Fruit fly (Drosophila melanogaster) whole organism, embryonic: ENCODE measurements around the gene Pex10.
A peak's percentile ranks its signal among the peaks of the same experiment; 100 is the strongest.

Experiments
- Atf3 ChIP-seq: fragments of 200-800 bp; sonication (Bioruptor generic); optimal IDR thresholded peaks from 3 replicates; lab custom pipeline; 2016; ENCODE audit warnings: missing biosample characterization, missing genetic modification characterization
- CG10209 ChIP-seq: fragments of 200-800 bp; sonication (Bioruptor generic); optimal IDR thresholded peaks from 3 replicates; lab custom pipeline; 2017; ENCODE audit warnings: missing biosample characterization, mild to moderate bottlenecking, missing genetic modification characterization, missing genetic modification reagents
- CG10431 ChIP-seq: fragments of 200-800 bp; sonication (Bioruptor generic); optimal IDR thresholded peaks from 3 replicates; lab custom pipeline; 2018; ENCODE audit warnings: missing biosample characterization, mild to moderate bottlenecking, missing genetic modification characterization
- CG12071 ChIP-seq: fragments of 200-800 bp; sonication (Bioruptor generic); optimal IDR thresholded peaks from 3 replicates; lab custom pipeline; 2018; ENCODE audit warnings: missing biosample characterization, mild to moderate bottlenecking, missing genetic modification characterization
- CG12299 ChIP-seq: fragments of 200-800 bp; sonication (Bioruptor generic); optimal IDR thresholded peaks from 2 replicates; lab custom pipeline; 2018; ENCODE audit warnings: missing biosample characterization, mild to moderate bottlenecking, missing genetic modification characterization
- CG13624 ChIP-seq: fragments of 200-800 bp; sonication (Bioruptor generic); optimal IDR thresholded peaks from 2 replicates; lab custom pipeline; 2016; ENCODE audit warnings: missing biosample characterization, missing genetic modification characterization
- CG14710 ChIP-seq: fragments of 200-800 bp; sonication (Bioruptor generic); optimal IDR thresholded peaks from 3 replicates; lab custom pipeline; 2019; ENCODE audit warnings: missing biosample characterization, mild to moderate bottlenecking, missing genetic modification characterization, moderate library complexity
- CG15011 ChIP-seq: fragments of 200-800 bp; sonication (Bioruptor generic); optimal IDR thresholded peaks from 3 replicates; lab custom pipeline; 2018; ENCODE audit warnings: missing biosample characterization, mild to moderate bottlenecking, missing genetic modification characterization
- CG2116 ChIP-seq: fragments of 200-800 bp; sonication (Bioruptor generic); optimal IDR thresholded peaks from 3 replicates; lab custom pipeline; 2018; ENCODE audit warnings: missing biosample characterization, mild to moderate bottlenecking, missing genetic modification characterization
- CG31224 ChIP-seq: fragments of 200-800 bp; sonication (Bioruptor generic); IDR thresholded peaks from 2 replicates; pipeline ENCODE4 v1.3.6; 2022; ENCODE audit warnings: missing biosample characterization, missing genetic modification characterization
- CG4328 ChIP-seq: fragments of 200-800 bp; sonication (Bioruptor generic); optimal IDR thresholded peaks from 3 replicates; lab custom pipeline; 2017; ENCODE audit warnings: missing biosample characterization, missing genetic modification reagents, missing genetic modification characterization
- CG4424 ChIP-seq: fragments of 200-800 bp; sonication (Bioruptor generic); optimal IDR thresholded peaks from 3 replicates; lab custom pipeline; 2016; ENCODE audit warnings: missing biosample characterization, missing genetic modification characterization
- CG4730 ChIP-seq: fragments of 200-800 bp; sonication (Bioruptor generic); IDR thresholded peaks from 2 replicates; pipeline ENCODE4 v1.3.6; 2022; ENCODE audit warnings: missing biosample characterization, missing genetic modification characterization
- CG6254 ChIP-seq: fragments of 200-800 bp; sonication (Bioruptor generic); optimal IDR thresholded peaks from 3 replicates; lab custom pipeline; 2017; ENCODE audit warnings: mild to moderate bottlenecking, missing biosample characterization, missing genetic modification reagents, missing genetic modification characterization
- CG6272 ChIP-seq: fragments of 200-800 bp; sonication (Bioruptor generic); IDR thresholded peaks from 2 replicates; pipeline ENCODE4 v1.3.6; 2022; ENCODE audit warnings: missing biosample characterization, missing genetic modification characterization
- CG6765 ChIP-seq: fragments of 200-800 bp; sonication (Bioruptor generic); optimal IDR thresholded peaks from 3 replicates; lab custom pipeline; 2017; ENCODE audit warnings: missing biosample characterization, mild to moderate bottlenecking, missing genetic modification characterization
- CG6813 ChIP-seq: fragments of 200-800 bp; sonication (Bioruptor generic); optimal IDR thresholded peaks from 2 replicates; lab custom pipeline; 2017; ENCODE audit warnings: missing biosample characterization, missing genetic modification characterization, mild to moderate bottlenecking, moderate library complexity, missing genetic modification reagents
- CG7745 ChIP-seq: fragments of 200-800 bp; sonication (Bioruptor generic); optimal IDR thresholded peaks from 2 replicates; lab custom pipeline; 2018; ENCODE audit warnings: missing biosample characterization, mild to moderate bottlenecking, missing genetic modification characterization, moderate library complexity
- CG8089 ChIP-seq: fragments of 200-800 bp; sonication (Bioruptor generic); optimal IDR thresholded peaks from 3 replicates; lab custom pipeline; 2016; ENCODE audit warnings: missing biosample characterization, missing genetic modification characterization
- CG8359 ChIP-seq: fragments of 200-800 bp; sonication (Bioruptor generic); optimal IDR thresholded peaks from 2 replicates; lab custom pipeline; 2017; ENCODE audit warnings: missing biosample characterization, mild to moderate bottlenecking, missing genetic modification characterization, borderline replicate concordance
- CG9437 ChIP-seq: fragments of 200-800 bp; sonication (Bioruptor generic); optimal IDR thresholded peaks from 2 replicates; lab custom pipeline; 2018; ENCODE audit warnings: missing biosample characterization, mild to moderate bottlenecking, missing genetic modification characterization
- CG9727 ChIP-seq: fragments of 200-800 bp; sonication (Bioruptor generic); optimal IDR thresholded peaks from 3 replicates; lab custom pipeline; 2017; ENCODE audit warnings: missing biosample characterization, mild to moderate bottlenecking, missing genetic modification characterization
- CTCF ChIP-seq: fragments of 200-800 bp; sonication (Bioruptor generic); optimal IDR thresholded peaks from 2 replicates; lab custom pipeline; 2017; ENCODE audit warnings: missing biosample characterization, mild to moderate bottlenecking, missing genetic modification characterization, moderate library complexity
- Dad ChIP-seq: fragments of 200-800 bp; sonication (Bioruptor generic); optimal IDR thresholded peaks from 3 replicates; lab custom pipeline; 2016; ENCODE audit warnings: missing biosample characterization, missing genetic modification characterization
- Dek ChIP-seq: fragments of 200-800 bp; sonication (Bioruptor generic); optimal IDR thresholded peaks from 3 replicates; lab custom pipeline; 2019; ENCODE audit warnings: missing biosample characterization, mild to moderate bottlenecking, missing genetic modification characterization, moderate library complexity
- Gug ChIP-seq: fragments of 200-800 bp; sonication (Bioruptor generic); IDR thresholded peaks from 4 replicates; pipeline ENCODE4 v1.3.6; 2022; ENCODE audit warnings: missing biosample characterization, missing genetic modification characterization
- H15 ChIP-seq: fragments of 200-800 bp; sonication (Bioruptor generic); IDR thresholded peaks from 3 replicates; pipeline ENCODE4 v1.3.6; 2022; ENCODE audit warnings: missing biosample characterization, missing genetic modification characterization
- Hr78 ChIP-seq, 2 experiments: fragments of 200-800 bp in 1 of 2; fragments of >200 bp in 1 of 2; sonication (Bioruptor generic) in 1 of 2; optimal IDR thresholded peaks; 2 replicates each; lab custom pipeline; 2017 to 2019; ENCODE audit warnings: missing biosample characterization in 2 of 2, missing genetic modification characterization in 2 of 2, mild to moderate bottlenecking in 1 of 2, moderate library complexity in 1 of 2
- Jarid2 ChIP-seq: fragments of 200-800 bp; sonication (Bioruptor generic); optimal IDR thresholded peaks from 3 replicates; lab custom pipeline; 2017; ENCODE audit warnings: mild to moderate bottlenecking, missing biosample characterization, missing genetic modification reagents, missing genetic modification characterization
- Lim3 ChIP-seq: fragments of 200-800 bp; sonication (Bioruptor generic); IDR thresholded peaks from 2 replicates; pipeline ENCODE4 v1.3.6; 2022; ENCODE audit warnings: missing biosample characterization, missing genetic modification characterization
- Rfx ChIP-seq: fragments of 200-800 bp; sonication (Bioruptor generic); IDR thresholded peaks from 2 replicates; pipeline ENCODE4 v1.3.6; 2022; ENCODE audit warnings: missing biosample characterization, missing genetic modification characterization
- Scr ChIP-seq: fragments of 200-800 bp; sonication (Bioruptor generic); IDR thresholded peaks from 2 replicates; pipeline ENCODE4 v1.3.6; 2022; ENCODE audit warnings: missing biosample characterization, missing genetic modification characterization; ENCODE audit not compliant: partially characterized antibody
- ap ChIP-seq: fragments of 200-800 bp; sonication (Bioruptor generic); IDR thresholded peaks from 2 replicates; pipeline ENCODE4 v1.3.6; 2022; ENCODE audit warnings: missing biosample characterization, missing genetic modification characterization
- ara ChIP-seq: fragments of 200-800 bp; sonication (Bioruptor generic); IDR thresholded peaks from 2 replicates; pipeline ENCODE4 v1.3.6; 2022; ENCODE audit warnings: missing biosample characterization, missing genetic modification characterization
- crp ChIP-seq, 2 experiments: fragments of 200-800 bp; sonication (Bioruptor generic); optimal IDR thresholded peaks; 2 replicates in 1 of 2; 3 replicates in 1 of 2; lab custom pipeline; 2017; ENCODE audit warnings: missing biosample characterization in 2 of 2, missing genetic modification characterization in 2 of 2, mild to moderate bottlenecking in 1 of 2, moderate library complexity in 1 of 2
- exex ChIP-seq: fragments of 200-800 bp; sonication (Bioruptor generic); optimal IDR thresholded peaks from 4 replicates; lab custom pipeline; 2018; ENCODE audit warnings: missing biosample characterization, mild to moderate bottlenecking, missing genetic modification characterization, moderate library complexity
- her ChIP-seq: fragments of 200-800 bp; sonication (Bioruptor generic); optimal IDR thresholded peaks from 2 replicates; lab custom pipeline; 2016; ENCODE audit warnings: missing biosample characterization, missing genetic modification characterization
- klu ChIP-seq: fragments of 200-800 bp; sonication (Bioruptor generic); IDR thresholded peaks from 2 replicates; pipeline ENCODE4 v1.3.6; 2022; ENCODE audit warnings: missing biosample characterization, missing genetic modification characterization
- nerfin-2 ChIP-seq: fragments of 200-800 bp; sonication (Bioruptor generic); IDR thresholded peaks from 2 replicates; pipeline ENCODE4 v1.3.6; 2022; ENCODE audit warnings: missing biosample characterization, missing genetic modification characterization; ENCODE audit not compliant: partially characterized antibody
- pan ChIP-seq, 4 experiments: fragments of >200 bp in 3 of 4; fragments of 200-800 bp in 1 of 4; sonication (Bioruptor generic) in 1 of 4; optimal IDR thresholded peaks in 3 of 4; IDR thresholded peaks in 1 of 4; 2 replicates each; pipeline versions ENCODE4 v1.3.6 to Lab custom; 2017 to 2022; ENCODE audit warnings: missing biosample characterization in 2 of 4, missing genetic modification characterization in 2 of 4, mixed read lengths in 1 of 4
- pnt ChIP-seq: fragments of 200-800 bp; sonication (Bioruptor generic); optimal IDR thresholded peaks from 3 replicates; lab custom pipeline; 2016; ENCODE audit warnings: missing biosample characterization, missing genetic modification characterization
- repo ChIP-seq: fragments of 200-800 bp; sonication (Bioruptor generic); optimal IDR thresholded peaks from 2 replicates; lab custom pipeline; 2016; ENCODE audit warnings: missing biosample characterization, missing genetic modification characterization
- rib ChIP-seq: fragments of 200-800 bp; sonication (Bioruptor generic); IDR thresholded peaks from 2 replicates; pipeline ENCODE4 v1.3.6; 2022; ENCODE audit warnings: missing biosample characterization, missing genetic modification characterization
- ro ChIP-seq: fragments of 200-800 bp; sonication (Bioruptor generic); IDR thresholded peaks from 2 replicates; pipeline ENCODE4 v1.3.6; 2022; ENCODE audit warnings: missing biosample characterization, missing genetic modification characterization
- schlank ChIP-seq: fragments of 200-800 bp; sonication (Bioruptor generic); optimal IDR thresholded peaks from 2 replicates; lab custom pipeline; 2018; ENCODE audit warnings: missing biosample characterization, mild to moderate bottlenecking, missing genetic modification characterization
- slp2 ChIP-seq: fragments of 200-800 bp; sonication (Bioruptor generic); optimal IDR thresholded peaks from 2 replicates; lab custom pipeline; 2016; ENCODE audit warnings: missing biosample characterization, missing genetic modification characterization
- sqz ChIP-seq: fragments of 200-800 bp; sonication (Bioruptor generic); optimal IDR thresholded peaks from 3 replicates; lab custom pipeline; 2018; ENCODE audit warnings: missing biosample characterization, mild to moderate bottlenecking, missing genetic modification characterization
- wek ChIP-seq: fragments of 200-800 bp; sonication (Bioruptor generic); optimal IDR thresholded peaks from 3 replicates; lab custom pipeline; 2018; ENCODE audit warnings: missing biosample characterization, mild to moderate bottlenecking, missing genetic modification characterization, moderate library complexity

The Pex10 gene

DNA sequence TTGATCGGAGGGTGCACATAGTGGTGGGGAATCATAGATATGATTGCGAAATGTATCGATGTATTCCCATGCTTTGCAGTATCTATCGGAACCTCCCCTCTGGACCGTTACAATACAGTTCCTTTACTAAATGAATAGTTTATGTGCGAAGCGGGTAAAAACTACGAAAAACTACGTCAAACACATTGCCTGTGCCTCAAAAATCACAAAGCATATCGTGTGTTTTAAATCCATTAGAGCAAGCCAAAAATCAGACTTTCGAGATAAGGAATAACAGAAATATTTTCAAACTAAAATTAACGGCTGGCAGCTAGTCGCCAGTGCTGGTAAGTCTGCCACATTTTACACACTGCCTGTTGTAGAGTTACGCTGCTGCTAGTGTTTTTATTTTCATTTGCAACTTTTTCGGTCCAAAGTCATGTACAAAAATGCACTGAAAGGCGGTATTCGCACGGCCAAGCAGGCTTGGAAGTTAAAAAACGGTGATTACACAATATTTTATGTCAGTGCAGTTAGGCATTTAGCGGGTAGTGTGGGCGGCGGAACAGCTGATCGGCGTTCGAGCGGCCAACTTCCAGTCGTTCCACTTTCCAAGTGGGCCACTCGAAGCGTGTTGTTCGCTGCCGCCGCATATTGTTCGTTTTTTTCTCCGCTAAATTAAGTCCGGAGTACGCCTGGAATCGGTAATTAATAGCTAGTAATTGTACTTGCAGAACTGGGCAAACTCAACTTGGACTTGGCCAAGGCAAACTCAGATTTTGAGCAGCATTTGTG is 40.6 kb upstream of the Pex10 start (continued):
- no peak for TF ChIP-seq CG4730
- no peak for TF ChIP-seq Dek (tag; lab: Kevin White, UChicago)
- TF ChIP-seq ro, result no peak
- TF ChIP-seq CG13624 (GFP tag; lab: Kevin White, UChicago), result peak; percentile 69
- TF ChIP-seq Lim3 (GFP tag; lab: Robert Waterston, UW), result no peak
- TF ChIP-seq wek, result no peak
- TF ChIP-seq slp2 (GFP tag; lab: Kevin White, UChicago), result peak; percentile 48
- TF ChIP-seq CG9437 (GFP tag; lab: Kevin White, UChicago), result peak; percentile 34
- TF ChIP-seq CG31224, result no peak; the same call in 1 of the 2 replicates
- no peak for TF ChIP-seq CG8359 (GFP tag; lab: Kevin White, UChicago)
- no peak for TF ChIP-seq CG6813 (GFP tag; lab: Kevin White, UChicago)
- peak; percentile 39 for TF ChIP-seq CG10209 (GFP tag; lab: Kevin White, UChicago)
- TF ChIP-seq CG6272, result no peak
- TF ChIP-seq exex (tag; lab: Kevin White, UChicago), result peak; percentile 5
- peak; percentile 34 for TF ChIP-seq CG8089
- TF ChIP-seq Gug (GFP tag; lab: Robert Waterston, UW), result peak; percentile 74
- no peak for TF ChIP-seq pan (optimal IDR thresholded peaks at IDR 0.05; lab: Kevin White, UChicago)
- TF ChIP-seq pan (GFP tag; optimal IDR thresholded peaks at IDR 0.05 in 1 of 2, IDR thresholded peaks at IDR 0.05 in 1 of 2), result peak in 1 of 2 experiments; percentile 23
- peak; percentile 22; the same call in 1 of the 2 replicates for TF ChIP-seq Rfx (GFP tag; lab: Robert Waterston, UW)
- peak; percentile 48 for TF ChIP-seq CTCF
- TF ChIP-seq CG12299, result no peak
- peak; percentile 41 for TF ChIP-seq CG9727 (GFP tag; lab: Kevin White, UChicago)
- peak; percentile 65 for TF ChIP-seq nerfin-2
- TF ChIP-seq pnt, result peak; percentile 61
- peak; percentile 50; the same call in 1 of the 2 replicates for TF ChIP-seq ap (GFP tag; lab: Robert Waterston, UW)
- no peak for TF ChIP-seq sqz
- peak; percentile 70 for TF ChIP-seq Dad (GFP tag; lab: Kevin White, UChicago)
- peak; percentile 15 for TF ChIP-seq CG12071
- no peak for TF ChIP-seq CG6765 (GFP tag; lab: Kevin White, UChicago)
- TF ChIP-seq schlank (tag; lab: Kevin White, UChicago), result no peak
- TF ChIP-seq CG14710 (tag; lab: Kevin White, UChicago), result peak; percentile 71
- TF ChIP-seq repo, result peak; percentile 37
- no peak for TF ChIP-seq Hr78 (GFP tag; optimal IDR thresholded peaks at IDR 0.05; lab: Kevin White, UChicago)
- peak; percentile 66 for TF ChIP-seq ara (GFP tag; lab: Robert Waterston, UW)
- no peak for TF ChIP-seq CG7745 (tag; lab: Kevin White, UChicago)
- no peak for TF ChIP-seq CG15011 (GFP tag; lab: Kevin White, UChicago)
- no peak for TF ChIP-seq Jarid2 (GFP tag; lab: Kevin White, UChicago)
- no peak for TF ChIP-seq rib (GFP tag; lab: Robert Waterston, UW)
- TF ChIP-seq crp (GFP tag; optimal IDR thresholded peaks at IDR 0.05; lab: Kevin White, UChicago), result peak; percentile 73 to 95
- TF ChIP-seq her (GFP tag; lab: Kevin White, UChicago), result peak; percentile 63
- no peak for TF ChIP-seq CG4328 (GFP tag; lab: Kevin White, UChicago)
- no peak for TF ChIP-seq CG6254 (GFP tag; lab: Kevin White, UChicago)
- TF ChIP-seq klu (GFP tag; lab: Robert Waterston, UW), result peak; percentile 55; the same call in 1 of the 2 replicates
- TF ChIP-seq H15 (GFP tag; lab: Robert Waterston, UW), result peak; percentile 45; the same call in 1 of the 3 replicates
- peak; percentile 91 for TF ChIP-seq CG2116
- peak; percentile 84 for TF ChIP-seq Scr (GFP tag; lab: Robert Waterston, UW)
- peak; percentile 53 for TF ChIP-seq Atf3
- no peak for TF ChIP-seq CG10431
- TF ChIP-seq CG4424, result peak; percentile 70
